Fruit fly (Drosophila melanogaster) whole organism, embryonic: Measurements from ENCODE around the gene eIF3l.

Source experiments
- CG10543 ChIP-seq: fragments of 200-800 bp; sonication (Bioruptor generic); optimal IDR thresholded peaks from 3 replicates; lab custom pipeline; 2017; ENCODE audit warnings: missing biosample characterization, mild to moderate bottlenecking, missing genetic modification characterization, moderate library complexity
- CG11398 ChIP-seq: fragments of 200-800 bp; sonication (Bioruptor generic); optimal IDR thresholded peaks from 2 replicates; lab custom pipeline; 2016; ENCODE audit warnings: missing biosample characterization, missing genetic modification characterization
- CG12769 ChIP-seq: fragments of 200-800 bp; sonication (Bioruptor generic); optimal IDR thresholded peaks from 2 replicates; lab custom pipeline; 2019; ENCODE audit warnings: missing biosample characterization, mild to moderate bottlenecking, missing genetic modification characterization, moderate library complexity
- CG13287 ChIP-seq: fragments of 200-800 bp; sonication (Bioruptor generic); IDR thresholded peaks from 2 replicates; pipeline ENCODE4 v1.3.6; 2022; ENCODE audit warnings: missing biosample characterization, missing genetic modification characterization; ENCODE audit not compliant: partially characterized antibody
- CG1602 ChIP-seq: fragments of 200-800 bp; sonication (Bioruptor generic); optimal IDR thresholded peaks from 3 replicates; lab custom pipeline; 2016; ENCODE audit warnings: missing biosample characterization, missing genetic modification characterization
- CG17568 ChIP-seq: fragments of 200-800 bp; sonication (Bioruptor generic); optimal IDR thresholded peaks from 2 replicates; lab custom pipeline; 2018; ENCODE audit warnings: missing biosample characterization, mild to moderate bottlenecking, missing genetic modification characterization, moderate library complexity
- CG18011 ChIP-seq: fragments of 200-800 bp; sonication (Bioruptor generic); optimal IDR thresholded peaks from 2 replicates; lab custom pipeline; 2017; ENCODE audit warnings: missing biosample characterization, missing genetic modification characterization, mild to moderate bottlenecking, moderate library complexity, missing genotype
- CG31441 ChIP-seq: fragments of 200-800 bp; sonication (Bioruptor generic); IDR thresholded peaks from 2 replicates; pipeline ENCODE4 v1.3.6; 2022; ENCODE audit warnings: missing biosample characterization, missing genetic modification characterization
- CG3281 ChIP-seq: fragments of 200-800 bp; sonication (Bioruptor generic); optimal IDR thresholded peaks from 3 replicates; lab custom pipeline; 2017; ENCODE audit warnings: missing biosample characterization, mild to moderate bottlenecking, missing genetic modification characterization
- CG33213 ChIP-seq: fragments of 200-800 bp; sonication (Bioruptor generic); optimal IDR thresholded peaks from 3 replicates; lab custom pipeline; 2016; ENCODE audit warnings: missing biosample characterization, missing genetic modification characterization
- CG34224 ChIP-seq: fragments of 200-800 bp; sonication (Bioruptor generic); IDR thresholded peaks from 3 replicates; pipeline ENCODE4 v1.3.6; 2022; ENCODE audit warnings: missing biosample characterization, missing genetic modification characterization; ENCODE audit not compliant: partially characterized antibody
- CG4820 ChIP-seq: fragments of 200-800 bp; sonication (Bioruptor generic); optimal IDR thresholded peaks from 3 replicates; lab custom pipeline; 2016; ENCODE audit warnings: missing biosample characterization, missing genetic modification characterization
- CG6175 ChIP-seq: fragments of 200-800 bp; sonication (Bioruptor generic); IDR thresholded peaks from 3 replicates; pipeline ENCODE4 v1.3.6; 2022; ENCODE audit warnings: missing biosample characterization, missing genetic modification characterization
- CG6683 ChIP-seq: fragments of 200-800 bp; sonication (Bioruptor generic); optimal IDR thresholded peaks from 2 replicates; lab custom pipeline; 2017; ENCODE audit warnings: missing biosample characterization, mild to moderate bottlenecking, missing genetic modification characterization, missing genetic modification reagents
- CG8089 ChIP-seq: fragments of 200-800 bp; sonication (Bioruptor generic); optimal IDR thresholded peaks from 3 replicates; lab custom pipeline; 2016; ENCODE audit warnings: missing biosample characterization, missing genetic modification characterization
- CG8290 ChIP-seq, 3 experiments: fragments of 200-800 bp; sonication (Bioruptor generic); optimal IDR thresholded peaks; 2 replicates each; lab custom pipeline; 2016 to 2019; ENCODE audit warnings: missing biosample characterization in 3 of 3, missing genetic modification characterization in 3 of 3, mild to moderate bottlenecking in 2 of 3, moderate library complexity in 1 of 3
- CG9437 ChIP-seq: fragments of 200-800 bp; sonication (Bioruptor generic); optimal IDR thresholded peaks from 2 replicates; lab custom pipeline; 2018; ENCODE audit warnings: missing biosample characterization, mild to moderate bottlenecking, missing genetic modification characterization
- CG9817 ChIP-seq: fragments of 200-800 bp; sonication (Bioruptor generic); optimal IDR thresholded peaks from 2 replicates; lab custom pipeline; 2018; ENCODE audit warnings: missing biosample characterization, mild to moderate bottlenecking, missing genetic modification characterization, moderate library complexity
- D19B ChIP-seq: fragments of 200-800 bp; sonication (Bioruptor generic); optimal IDR thresholded peaks from 2 replicates; lab custom pipeline; 2017; ENCODE audit warnings: missing biosample characterization, mild to moderate bottlenecking, missing genetic modification characterization
- Dad ChIP-seq: fragments of 200-800 bp; sonication (Bioruptor generic); optimal IDR thresholded peaks from 3 replicates; lab custom pipeline; 2016; ENCODE audit warnings: missing biosample characterization, missing genetic modification characterization
- Deaf1 ChIP-seq: fragments of 200-800 bp; optimal IDR thresholded peaks from 3 replicates; lab custom pipeline; 2019; ENCODE audit warnings: missing biosample characterization, mild to moderate bottlenecking, missing genetic modification characterization, moderate library complexity
- Dfd ChIP-seq, 2 experiments: fragments of >200 bp; optimal IDR thresholded peaks; 2 replicates each; lab custom pipeline; 2017; ENCODE audit warnings: missing biosample characterization in 2 of 2, missing genetic modification characterization in 2 of 2
- Dll ChIP-seq: fragments of 200-800 bp; sonication (Bioruptor generic); IDR thresholded peaks from 4 replicates; pipeline ENCODE4 v1.3.6; 2022; ENCODE audit warnings: missing biosample characterization, missing genetic modification characterization; ENCODE audit not compliant: partially characterized antibody
- Elba2 ChIP-seq: fragments of 200-800 bp; sonication (Bioruptor generic); optimal IDR thresholded peaks from 3 replicates; lab custom pipeline; 2016; ENCODE audit warnings: missing biosample characterization, missing genetic modification characterization
- GATAe ChIP-seq: fragments of 200-800 bp; sonication (Bioruptor generic); conservative IDR thresholded peaks from 2 replicates; pipeline ENCODE4 v1.3.6; 2022; ENCODE audit warnings: missing biosample characterization, missing genetic modification characterization
- Hmx ChIP-seq: fragments of 200-800 bp; sonication (Bioruptor generic); optimal IDR thresholded peaks from 2 replicates; lab custom pipeline; 2016; ENCODE audit warnings: missing biosample characterization, missing genetic modification characterization
- Med ChIP-seq: fragments of 200-800 bp; sonication (Bioruptor generic); peaks from one replicate; lab custom pipeline; 2016; ENCODE audit warnings: missing biosample characterization, missing genetic modification characterization, mild to moderate bottlenecking, inconsistent platforms, moderate library complexity
- NK7.1 ChIP-seq: fragments of 200-800 bp; sonication (Bioruptor generic); optimal IDR thresholded peaks from 3 replicates; lab custom pipeline; 2016; ENCODE audit warnings: missing biosample characterization, missing genetic modification characterization
- NfI ChIP-seq: fragments of 200-800 bp; sonication (Bioruptor generic); optimal IDR thresholded peaks from 3 replicates; lab custom pipeline; 2018; ENCODE audit warnings: missing biosample characterization, mild to moderate bottlenecking, missing genetic modification characterization, moderate library complexity
- Sox100B ChIP-seq: fragments of 200-800 bp; sonication (Bioruptor generic); optimal IDR thresholded peaks from 3 replicates; lab custom pipeline; 2018; ENCODE audit warnings: missing biosample characterization, mild to moderate bottlenecking, missing genetic modification characterization
- Sox102F ChIP-seq: fragments of 200-800 bp; sonication (Bioruptor generic); optimal IDR thresholded peaks from 2 replicates; lab custom pipeline; 2018; ENCODE audit warnings: missing biosample characterization, mild to moderate bottlenecking, missing genetic modification characterization, moderate library complexity
- amos ChIP-seq: fragments of 200-800 bp; sonication (Bioruptor generic); IDR thresholded peaks from 2 replicates; pipeline ENCODE4 v1.3.6; 2022; ENCODE audit warnings: missing biosample characterization, missing genetic modification characterization; ENCODE audit not compliant: partially characterized antibody
- croc ChIP-seq: fragments of 200-800 bp; sonication (Bioruptor generic); conservative IDR thresholded peaks from 3 replicates; pipeline ENCODE4 v1.3.6; 2022; ENCODE audit warnings: missing biosample characterization, missing genetic modification characterization
- emc ChIP-seq: fragments of 200-800 bp; sonication (Bioruptor generic); optimal IDR thresholded peaks from 2 replicates; lab custom pipeline; 2016; ENCODE audit warnings: missing biosample characterization, missing genetic modification characterization
- eve ChIP-seq, 2 experiments: fragments of >200 bp; optimal IDR thresholded peaks; 2 replicates each; lab custom pipeline; 2017; ENCODE audit warnings: missing biosample characterization in 2 of 2, missing genetic modification characterization in 2 of 2
- fu2 ChIP-seq: fragments of 200-800 bp; sonication (Bioruptor generic); optimal IDR thresholded peaks from 2 replicates; lab custom pipeline; 2016; ENCODE audit warnings: missing biosample characterization, missing genetic modification characterization
- gsb-n ChIP-seq: fragments of 200-800 bp; sonication (Bioruptor generic); optimal IDR thresholded peaks from 3 replicates; lab custom pipeline; 2018; ENCODE audit warnings: missing biosample characterization, mild to moderate bottlenecking, missing genetic modification characterization
- hth ChIP-seq: fragments of >200 bp; optimal IDR thresholded peaks from 2 replicates; lab custom pipeline; 2017; ENCODE audit warnings: inconsistent platforms
- lilli ChIP-seq: fragments of 200-800 bp; sonication (Bioruptor generic); optimal IDR thresholded peaks from 3 replicates; lab custom pipeline; 2016; ENCODE audit warnings: missing biosample characterization, missing genetic modification characterization
- mirr ChIP-seq: fragments of 200-800 bp; sonication (Bioruptor generic); optimal IDR thresholded peaks from 3 replicates; lab custom pipeline; 2018; ENCODE audit warnings: missing biosample characterization, mild to moderate bottlenecking, missing genetic modification characterization
- nau ChIP-seq: fragments of 200-800 bp; sonication (Bioruptor generic); optimal IDR thresholded peaks from 3 replicates; lab custom pipeline; 2017; ENCODE audit warnings: missing biosample characterization, mild to moderate bottlenecking, missing genetic modification characterization, missing genetic modification reagents
- peb ChIP-seq: fragments of 200-800 bp; sonication (Bioruptor generic); IDR thresholded peaks from 2 replicates; pipeline ENCODE4 v1.3.6; 2022; ENCODE audit warnings: missing biosample characterization, missing genetic modification characterization
- sens-2 ChIP-seq: fragments of 200-800 bp; sonication (Bioruptor generic); IDR thresholded peaks from 2 replicates; pipeline ENCODE4 v1.3.6; 2022; ENCODE audit warnings: missing biosample characterization, missing genetic modification characterization
- slp2 ChIP-seq: fragments of 200-800 bp; sonication (Bioruptor generic); optimal IDR thresholded peaks from 2 replicates; lab custom pipeline; 2016; ENCODE audit warnings: missing biosample characterization, missing genetic modification characterization
- sr ChIP-seq: fragments of 200-800 bp; sonication (Bioruptor generic); IDR thresholded peaks from 3 replicates; pipeline ENCODE4 v1.3.6; 2022; ENCODE audit warnings: missing biosample characterization, missing genetic modification characterization
- tap ChIP-seq: fragments of 200-800 bp; optimal IDR thresholded peaks from 3 replicates; lab custom pipeline; 2019; ENCODE audit warnings: missing biosample characterization, mild to moderate bottlenecking, missing genetic modification characterization, moderate library complexity
- tin ChIP-seq: fragments of 200-800 bp; sonication (Bioruptor generic); optimal IDR thresholded peaks from 3 replicates; lab custom pipeline; 2016; ENCODE audit warnings: missing biosample characterization, missing genetic modification characterization
- zfh2 ChIP-seq: fragments of 200-800 bp; sonication (Bioruptor generic); optimal IDR thresholded peaks from 2 replicates; lab custom pipeline; 2016; ENCODE audit warnings: missing biosample characterization, missing genetic modification characterization

eIF3l gene

dm6 chr3L:12138113-12138899 is 7.6 kb downstream of the eIF3l start, which contains the start of the genes ND-SGDH and RhoGAP68F (continued):
- TF ChIP-seq GATAe (GFP tag; lab: Robert Waterston, UW) = no peak
- peak; percentile 60 for TF ChIP-seq CG3281 (GFP tag; lab: Kevin White, UChicago)
- no peak for TF ChIP-seq Dfd (GFP tag; optimal IDR thresholded peaks at IDR 0.05; lab: Kevin White, UChicago)
- peak; percentile 69 for TF ChIP-seq Dad (GFP tag; lab: Kevin White, UChicago)
- peak; percentile 48 for TF ChIP-seq tap (tag; lab: Kevin White, UChicago)
- peak; percentile 34 for TF ChIP-seq fu2 (GFP tag; lab: Kevin White, UChicago)
- no peak for TF ChIP-seq hth
- TF ChIP-seq CG9817 (tag; lab: Kevin White, UChicago) = peak; percentile 83
- peak; percentile 72 for TF ChIP-seq Sox100B
- TF ChIP-seq mirr (GFP tag; lab: Kevin White, UChicago) = no peak
- TF ChIP-seq Elba2 (GFP tag; lab: Kevin White, UChicago) = peak; percentile 35
- TF ChIP-seq CG33213 (GFP tag; lab: Kevin White, UChicago) = peak; percentile 61
- peak; percentile 82; the same call in 1 of the 2 replicates for TF ChIP-seq CG31441 (GFP tag; lab: Robert Waterston, UW)
- TF ChIP-seq Deaf1 (tag; lab: Kevin White, UChicago) = peak; percentile 52
- 0 out of 3 replicates have a peak, but pooled peaks have one; percentile 52 for TF ChIP-seq CG6175 (GFP tag; lab: Robert Waterston, UW)
- TF ChIP-seq amos (GFP tag; lab: Robert Waterston, UW) = peak; percentile 84
- TF ChIP-seq Sox102F = peak; percentile 63
- peak; percentile 20 for TF ChIP-seq CG6683 (GFP tag; lab: Kevin White, UChicago)
- peak; percentile 99 for TF ChIP-seq Dll
- TF ChIP-seq zfh2 (GFP tag; lab: Kevin White, UChicago) = peak; percentile 86
- peak; percentile 87 for TF ChIP-seq CG10543 (GFP tag; lab: Kevin White, UChicago)
- peak; percentile 65 for TF ChIP-seq CG9437
- no peak for TF ChIP-seq eve (GFP tag; optimal IDR thresholded peaks at IDR 0.05; lab: Kevin White, UChicago)
- TF ChIP-seq NK7.1 (GFP tag; lab: Kevin White, UChicago) = peak; percentile 50
- TF ChIP-seq sens-2 (GFP tag; lab: Robert Waterston, UW) = no peak; the same call in 1 of the 2 replicates
- TF ChIP-seq CG17568 = no peak
- TF ChIP-seq nau = no peak
- TF ChIP-seq CG8290 (GFP tag; optimal IDR thresholded peaks at IDR 0.05; lab: Kevin White, UChicago) = peak; percentile 40
- peak; percentile 56 to 58 for TF ChIP-seq CG8290 (tag; optimal IDR thresholded peaks at IDR 0.05; lab: Kevin White, UChicago)
- peak; percentile 77 for TF ChIP-seq tin (GFP tag; lab: Kevin White, UChicago)
- peak; percentile 30 for TF ChIP-seq CG12769 (tag; lab: Kevin White, UChicago)
- TF ChIP-seq D19B (GFP tag; lab: Kevin White, UChicago) = peak; percentile 15
- peak; percentile 45 for TF ChIP-seq CG8089
- TF ChIP-seq emc (GFP tag; lab: Kevin White, UChicago) = peak; percentile 22
- TF ChIP-seq NfI (GFP tag; lab: Kevin White, UChicago) = peak; percentile 74
- TF ChIP-seq CG4820 (GFP tag; lab: Kevin White, UChicago) = peak; percentile 76
- peak; percentile 93 for TF ChIP-seq CG34224 (GFP tag; lab: Robert Waterston, UW)
- TF ChIP-seq lilli (GFP tag; lab: Kevin White, UChicago) = peak; percentile 87
- TF ChIP-seq gsb-n (tag; lab: Kevin White, UChicago) = peak; percentile 67
- peak; percentile 24 for TF ChIP-seq CG18011 (GFP tag; lab: Kevin White, UChicago)
- peak; percentile 38 for TF ChIP-seq Hmx (GFP tag; lab: Kevin White, UChicago)
- TF ChIP-seq Med (GFP tag; lab: Kevin White, UChicago) = peak; percentile 78
- peak; percentile 58 for TF ChIP-seq slp2 (GFP tag; lab: Kevin White, UChicago)
- TF ChIP-seq CG11398 (GFP tag; lab: Kevin White, UChicago) = peak; percentile 42
- TF ChIP-seq sr (GFP tag; lab: Robert Waterston, UW) = no peak
- TF ChIP-seq peb (GFP tag; lab: Robert Waterston, UW) = peak; percentile 33; the same call in 1 of the 2 replicates
- peak; percentile 95 for TF ChIP-seq CG13287 (GFP tag; lab: Robert Waterston, UW)
- peak; percentile 64 for TF ChIP-seq croc (GFP tag; lab: Robert Waterston, UW)
- peak; percentile 67 for TF ChIP-seq CG1602 (GFP tag; lab: Kevin White, UChicago)
